Worm (Caenorhabditis elegans) whole organism, young adult: Measurements from ENCODE around the gene trxr-2.

Source experiments
- B0336.3 ChIP-seq: fragments of 200-800 bp; sonication (Bioruptor generic); IDR thresholded peaks from 2 replicates; pipeline ENCODE4 v1.3.6; 2022; ENCODE audit warnings: missing genetic modification characterization, missing compliant biosample characterization
- F33H1.4 ChIP-seq: fragments of 200-800 bp; sonication (Bioruptor generic); IDR thresholded peaks from 2 replicates; pipeline ENCODE4 v1.3.6; 2022; ENCODE audit warnings: missing genetic modification reagents, missing genetic modification characterization, missing compliant biosample characterization
- lsl-1 ChIP-seq: fragments of 200-800 bp; sonication (Bioruptor generic); optimal IDR thresholded peaks from 2 replicates; lab custom pipeline; 2018; ENCODE audit warnings: mild to moderate bottlenecking, missing genetic modification characterization, moderate library complexity, missing compliant biosample characterization
- madf-3 ChIP-seq: fragments of 200-800 bp; sonication (Bioruptor generic); IDR thresholded peaks from 2 replicates; pipeline ENCODE4 v1.3.6; 2022; ENCODE audit warnings: missing genetic modification reagents, missing genetic modification characterization, missing compliant biosample characterization
- nfyb-1 ChIP-seq: fragments of 200-800 bp; sonication (Bioruptor generic); IDR thresholded peaks from 2 replicates; pipeline ENCODE4 v1.3.6; 2022; ENCODE audit warnings: missing genetic modification reagents, missing genetic modification characterization, missing compliant biosample characterization
- ztf-6 ChIP-seq: fragments of 200-800 bp; sonication (Bioruptor generic); IDR thresholded peaks from 2 replicates; pipeline ENCODE4 v1.3.6; 2022; ENCODE audit warnings: missing genetic modification reagents, missing genetic modification characterization, missing compliant biosample characterization

DNA sequence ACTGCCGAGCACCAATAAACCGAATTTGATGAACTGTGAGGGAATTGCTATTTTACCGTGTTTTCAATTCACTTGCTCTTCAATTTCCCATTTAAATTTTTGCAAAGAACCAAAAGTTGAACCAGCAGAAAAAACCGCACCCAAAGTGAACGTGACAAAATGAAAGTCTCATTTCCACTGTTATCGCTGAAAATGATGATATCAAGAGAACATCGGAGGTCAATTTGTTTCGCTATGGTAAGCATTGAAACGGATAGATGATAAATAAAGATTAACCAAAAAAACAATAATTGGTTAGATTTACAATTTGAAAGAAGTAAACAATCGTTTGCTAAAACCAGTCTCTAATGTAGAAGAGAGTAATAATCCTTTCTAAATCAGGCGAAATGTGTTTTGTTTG lies 12.0 kb downstream of the trxr-2 start:
- TF ChIP-seq F33H1.4: no peak
- no peak for TF ChIP-seq nfyb-1 (GFP tag; lab: Robert Waterston, UW)
- TF ChIP-seq lsl-1 (GFP tag; lab: Kevin White, UChicago): no peak
- TF ChIP-seq ztf-6 (GFP tag; lab: Robert Waterston, UW): no peak
- no peak for TF ChIP-seq B0336.3 (GFP tag; lab: Robert Waterston, UW)
- no peak for TF ChIP-seq madf-3 (GFP tag; lab: Robert Waterston, UW)
